Worm (Caenorhabditis elegans): ENCODE results near the gene svh-2.

Gene svh-2

DNA sequence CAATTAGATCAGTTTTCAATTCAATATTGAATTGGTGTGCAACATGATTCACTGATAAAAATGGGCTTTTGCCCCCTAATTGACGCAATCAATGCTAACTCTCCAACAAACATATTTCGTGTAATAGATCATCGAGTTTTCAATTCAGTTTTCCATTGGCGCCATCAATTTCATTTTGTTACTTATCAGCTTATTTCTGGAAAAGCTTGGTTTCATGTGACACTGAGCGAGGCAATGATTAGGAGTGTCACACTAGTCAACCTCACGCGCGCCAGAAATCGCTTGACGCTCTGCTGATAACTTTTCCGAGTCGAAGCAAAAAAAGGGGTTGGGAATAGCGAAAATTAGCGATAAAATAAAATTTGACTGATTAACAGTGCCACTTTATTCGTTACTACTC, 34.5 kb upstream of the svh-2 start, which contains the start of gene ets-4:
Gene ets-4 (plus strand): TSS at position 347 of the 400 bp plus-strand sequence.
- TF ChIP-seq lin-35 (GFP tag; optimal IDR thresholded peaks at IDR 0.05) (peak in 1 of 2 experiments; percentile 29), unc-86 (tag; optimal IDR thresholded peaks at IDR 0.05) (no peak), F16B12.6 (tag; optimal IDR thresholded peaks at IDR 0.05) (no peak), rnt-1 (tag; optimal IDR thresholded peaks at IDR 0.05) (no peak), tlp-1 (tag; optimal IDR thresholded peaks at IDR 0.05) (peak; percentile 35), efl-1 (optimal IDR thresholded peaks at IDR 0.05) (no peak), efl-1 (GFP tag; optimal IDR thresholded peaks at IDR 0.05 in 1 of 2) (peak in 1 of 2 experiments; percentile 45), jun-1 (tag; optimal IDR thresholded peaks at IDR 0.05) (peak; percentile 40), C34B4.2 (tag; optimal IDR thresholded peaks at IDR 0.05) (no peak), nhr-71 (tag; optimal IDR thresholded peaks at IDR 0.05) (peak; percentile 37), C16A3.4 (tag; optimal IDR thresholded peaks at IDR 0.05) (peak; percentile 0), ceh-88 (GFP tag; IDR thresholded peaks at IDR 0.05) (no peak), pqm-1 (tag; optimal IDR thresholded peaks at IDR 0.05) (peak; percentile 78), nhr-19 (GFP tag; conservative IDR thresholded peaks at IDR 0.05) (no peak), unc-30 (tag; optimal IDR thresholded peaks at IDR 0.05) (no peak), unc-62 (GFP tag; optimal IDR thresholded peaks at IDR 0.05) (no peak), mdl-1 (tag; optimal IDR thresholded peaks at IDR 0.05) (peak in 1 of 2 experiments; percentile 44), elt-2 (tag; optimal IDR thresholded peaks at IDR 0.05) (peak; percentile 97), lin-14 (GFP tag; optimal IDR thresholded peaks at IDR 0.05) (peak; percentile 4), Y116A8C.19 (tag; optimal IDR thresholded peaks at IDR 0.05; ENCODE audit: borderline replicate concordance) (no peak), nhr-12 (tag; optimal IDR thresholded peaks at IDR 0.05) (no peak), swsn-7 (tag; optimal IDR thresholded peaks at IDR 0.05) (no peak), nhr-85 (tag) (no peak), nhr-90 (tag; optimal IDR thresholded peaks at IDR 0.05; ENCODE audit: poor library complexity) (peak; percentile 39), nhr-20 (tag; optimal IDR thresholded peaks at IDR 0.05) (peak; percentile 18)

DNA sequence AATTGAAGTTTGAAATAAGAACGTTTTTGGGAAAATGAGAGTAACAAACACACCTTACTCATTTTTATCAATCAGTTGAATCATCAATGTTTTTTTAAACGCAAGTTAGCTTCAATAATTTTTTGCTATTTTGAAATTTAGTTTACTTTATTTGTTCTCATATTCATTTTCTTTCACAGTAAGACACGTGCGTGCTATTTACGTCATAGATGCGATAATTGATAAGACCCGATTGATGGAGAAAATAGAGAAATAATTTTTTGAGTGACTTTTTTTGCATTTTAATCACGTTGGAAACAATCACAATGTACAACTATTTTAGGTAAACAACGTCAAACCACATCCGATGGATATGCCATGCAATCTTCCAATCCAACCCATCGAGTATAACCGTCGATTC, 33.6 kb upstream of the svh-2 start:
- TF ChIP-seq nhr-71 (tag; optimal IDR thresholded peaks at IDR 0.05): peak; percentile 14
- TF ChIP-seq hlh-17 (GFP tag; optimal IDR thresholded peaks at IDR 0.05; ENCODE audit: borderline replicate concordance): no peak
- TF ChIP-seq elt-2 (tag; optimal IDR thresholded peaks at IDR 0.05): peak; percentile 8
- no peak for TF ChIP-seq swsn-7 (tag; optimal IDR thresholded peaks at IDR 0.05)
- TF ChIP-seq nhr-20 (tag; optimal IDR thresholded peaks at IDR 0.05): peak; percentile 33

DNA sequence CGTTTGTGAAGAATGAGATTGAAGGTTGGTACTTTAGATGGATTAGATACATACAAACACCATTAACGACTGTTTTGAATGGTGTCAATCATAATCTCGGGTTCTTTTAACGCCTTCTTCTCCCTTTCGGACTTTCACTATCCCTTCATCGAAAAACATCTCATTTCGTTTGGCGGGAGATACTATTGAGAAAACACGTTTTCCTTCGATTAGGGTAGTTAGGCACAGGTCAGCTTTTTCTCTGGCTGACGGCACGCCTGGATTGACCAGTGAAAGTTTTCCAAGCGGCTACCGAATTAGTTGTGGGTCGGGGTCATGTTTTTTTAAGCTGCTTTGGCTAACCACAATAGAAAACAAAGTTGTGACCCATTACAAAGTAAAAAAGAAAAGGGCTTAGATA, 33.1 kb upstream of the svh-2 start:
- TF ChIP-seq blmp-1 (tag; optimal IDR thresholded peaks at IDR 0.05): peak; percentile 98
- no peak for TF ChIP-seq ama-1 (optimal IDR thresholded peaks at IDR 0.05)

- no peak for TF ChIP-seq nhr-11 (tag; optimal IDR thresholded peaks at IDR 0.05)
- TF ChIP-seq unc-62 (GFP tag; optimal IDR thresholded peaks at IDR 0.05): no peak
- peak; percentile 26 for TF ChIP-seq tlp-1 (tag; optimal IDR thresholded peaks at IDR 0.05)
- TF ChIP-seq unc-98 (GFP tag; IDR thresholded peaks at IDR 0.05): no peak
- TF ChIP-seq C04F5.9 (tag; optimal IDR thresholded peaks at IDR 0.05): no peak
- no peak for TF ChIP-seq hlh-4 (tag; optimal IDR thresholded peaks at IDR 0.05)
- TF ChIP-seq ceh-90 (tag; optimal IDR thresholded peaks at IDR 0.05): no peak
- no peak for TF ChIP-seq lin-39 (tag; optimal IDR thresholded peaks at IDR 0.05)
- TF ChIP-seq elt-2 (tag; optimal IDR thresholded peaks at IDR 0.05): peak; percentile 51
Observed at ce11 chrX:6520644-6521043, 32.4 kb upstream of the svh-2 start.

ce11 chrX:6522634-6523070, 30.4 kb upstream of the svh-2 start:
- peak; percentile 44 for TF ChIP-seq hpl-2 (GFP tag; optimal IDR thresholded peaks at IDR 0.05)
- no peak for TF ChIP-seq elt-3 (tag; optimal IDR thresholded peaks at IDR 0.05)
- no peak for TF ChIP-seq sup-37 (GFP tag; optimal IDR thresholded peaks at IDR 0.05)
- TF ChIP-seq mab-9 (GFP tag; IDR thresholded peaks at IDR 0.05): no peak
- no peak for TF ChIP-seq ets-5 (GFP tag; IDR thresholded peaks at IDR 0.05)
- no peak for TF ChIP-seq mdl-1 (tag; optimal IDR thresholded peaks at IDR 0.05)
- no peak for TF ChIP-seq ceh-88 (GFP tag; IDR thresholded peaks at IDR 0.05)
- TF ChIP-seq mef-2 (tag; optimal IDR thresholded peaks at IDR 0.05): no peak
- no peak for TF ChIP-seq nhr-90 (tag; optimal IDR thresholded peaks at IDR 0.05; ENCODE audit: poor library complexity)
- TF ChIP-seq C34B4.2 (tag; optimal IDR thresholded peaks at IDR 0.05): no peak
- no peak for TF ChIP-seq sox-4 (tag; optimal IDR thresholded peaks at IDR 0.05)
- no peak for TF ChIP-seq snpc-4 (tag; optimal IDR thresholded peaks at IDR 0.05)
- no peak for TF ChIP-seq alr-1 (tag; optimal IDR thresholded peaks at IDR 0.05; ENCODE audit: borderline replicate concordance)
- no peak for TF ChIP-seq unc-98 (GFP tag; IDR thresholded peaks at IDR 0.05)
- TF ChIP-seq isw-1 (GFP tag; IDR thresholded peaks at IDR 0.05): no peak
- no peak for TF ChIP-seq lin-39 (tag; optimal IDR thresholded peaks at IDR 0.05)
- TF ChIP-seq snu-23 (GFP tag; optimal IDR thresholded peaks at IDR 0.05): no peak
- TF ChIP-seq ceh-8 (GFP tag; optimal IDR thresholded peaks at IDR 0.05): no peak
- no peak for TF ChIP-seq tlp-1 (tag; optimal IDR thresholded peaks at IDR 0.05)
- no peak for TF ChIP-seq blmp-1 (tag; optimal IDR thresholded peaks at IDR 0.05)
- TF ChIP-seq unc-86 (tag; optimal IDR thresholded peaks at IDR 0.05): no peak
